Worm (Caenorhabditis elegans) whole organism, late embryonic: ENCODE results near the gene T13F2.6.

ENCODE experiments used
- C38D4.7 ChIP-seq: fragments of 200-800 bp; sonication (Bioruptor generic); optimal IDR thresholded peaks from 2 replicates; lab custom pipeline; 2018; ENCODE audit warnings: mild to moderate bottlenecking, missing genetic modification characterization, moderate library complexity, missing compliant biosample characterization
- ceh-22 ChIP-seq: sonication (generic microtip); optimal IDR thresholded peaks from 2 replicates; lab custom pipeline; 2017; ENCODE audit warnings: missing biosample characterization, missing genetic modification characterization
- dmd-4 ChIP-seq: sonication (generic microtip); optimal IDR thresholded peaks from 2 replicates; lab custom pipeline; 2016; ENCODE audit warnings: borderline replicate concordance, missing genetic modification characterization, missing compliant biosample characterization
- fkh-6 ChIP-seq: sonication (generic microtip); optimal IDR thresholded peaks from 2 replicates; lab custom pipeline; 2016; ENCODE audit warnings: missing genetic modification characterization, missing compliant biosample characterization
- nhr-11 ChIP-seq: fragments of 150-350 bp; optimal IDR thresholded peaks from 2 replicates; lab custom pipeline; 2014; ENCODE audit warnings: missing biosample characterization, missing genetic modification characterization
- odd-2 ChIP-seq: sonication (generic microtip); optimal IDR thresholded peaks from 2 replicates; lab custom pipeline; 2017; ENCODE audit warnings: antibody characterized with exemption, mild to moderate bottlenecking, missing genetic modification characterization, missing compliant biosample characterization
- pag-3 ChIP-seq: sonication (generic microtip); optimal IDR thresholded peaks from 2 replicates; lab custom pipeline; 2016; ENCODE audit warnings: missing compliant biosample characterization, missing genetic modification characterization, borderline replicate concordance
- pha-4 ChIP-seq: fragments of 150-350 bp; optimal IDR thresholded peaks from 2 replicates; lab custom pipeline; 2018; ENCODE audit warnings: missing biosample characterization, missing genetic modification reagents, missing genetic modification characterization
- tbx-2 ChIP-seq: sonication (generic microtip); optimal IDR thresholded peaks from 2 replicates; lab custom pipeline; 2016; ENCODE audit warnings: missing genetic modification characterization, missing compliant biosample characterization
- unc-3 ChIP-seq, 2 experiments: fragments of 200-800 bp in 1 of 2; sonication (Bioruptor generic) in 1 of 2; sonication (generic microtip) in 1 of 2; conservative IDR thresholded peaks in 1 of 2; optimal IDR thresholded peaks in 1 of 2; 2 replicates each; pipeline versions ENCODE4 v1.3.6 to Lab custom; 2016 to 2022; ENCODE audit warnings: missing compliant biosample characterization in 2 of 2, missing genetic modification characterization in 2 of 2, missing genetic modification reagents in 1 of 2
- unc-55 ChIP-seq: sonication (generic microtip); optimal IDR thresholded peaks from 2 replicates; lab custom pipeline; 2017; ENCODE audit warnings: missing biosample characterization, missing genetic modification reagents, missing genetic modification characterization
- unc-86 ChIP-seq: sonication (generic microtip); optimal IDR thresholded peaks from 2 replicates; lab custom pipeline; 2016; ENCODE audit warnings: missing genetic modification characterization, missing compliant biosample characterization

DNA sequence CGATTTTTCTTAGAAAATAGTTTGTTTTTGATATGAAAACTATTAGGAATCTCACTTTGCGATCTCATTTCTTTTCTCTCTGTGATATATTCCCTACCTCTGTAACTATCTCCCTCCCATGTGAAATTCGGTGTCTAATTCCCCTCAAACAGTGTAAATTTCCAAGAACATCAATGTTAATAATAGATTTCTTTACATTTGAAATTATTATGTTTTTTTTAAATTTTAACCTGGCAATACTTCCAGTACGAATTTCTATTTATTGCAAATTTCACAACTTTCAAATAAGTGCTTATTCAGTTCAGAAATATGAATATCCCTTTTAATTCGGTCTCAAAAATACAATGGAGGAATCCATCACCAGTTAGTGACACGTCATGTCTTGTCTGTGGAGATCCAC, 49.7 kb upstream of the T13F2.6 start, which contains the start of gene nhr-100:
- TF ChIP-seq nhr-11 (tag; lab: Kevin White, UChicago): no peak
- TF ChIP-seq unc-3 (GFP tag; conservative IDR thresholded peaks at IDR 0.05; lab: Robert Waterston, UW): no peak
- TF ChIP-seq unc-3 (tag; optimal IDR thresholded peaks at IDR 0.05; lab: Kevin White, UChicago): no peak
- TF ChIP-seq ceh-22 (tag; lab: Kevin White, UChicago): no peak
- TF ChIP-seq unc-55 (GFP tag; lab: Kevin White, UChicago): no peak
- TF ChIP-seq pag-3 (tag; lab: Kevin White, UChicago): no peak
- no peak for TF ChIP-seq unc-86
- TF ChIP-seq pha-4 (tag; lab: Kevin White, UChicago): no peak
- TF ChIP-seq fkh-6: no peak
- TF ChIP-seq tbx-2 (tag; lab: Kevin White, UChicago): no peak
- no peak for TF ChIP-seq odd-2 (tag; lab: Kevin White, UChicago)
- TF ChIP-seq dmd-4: no peak
- no peak for TF ChIP-seq C38D4.7 (GFP tag; lab: Kevin White, UChicago)
